Worm (Caenorhabditis elegans): ENCODE measurements around the gene W01A11.1.
A peak's percentile ranks its signal among the peaks of the same experiment; 100 is the strongest.

Gene W01A11.1

DNA sequence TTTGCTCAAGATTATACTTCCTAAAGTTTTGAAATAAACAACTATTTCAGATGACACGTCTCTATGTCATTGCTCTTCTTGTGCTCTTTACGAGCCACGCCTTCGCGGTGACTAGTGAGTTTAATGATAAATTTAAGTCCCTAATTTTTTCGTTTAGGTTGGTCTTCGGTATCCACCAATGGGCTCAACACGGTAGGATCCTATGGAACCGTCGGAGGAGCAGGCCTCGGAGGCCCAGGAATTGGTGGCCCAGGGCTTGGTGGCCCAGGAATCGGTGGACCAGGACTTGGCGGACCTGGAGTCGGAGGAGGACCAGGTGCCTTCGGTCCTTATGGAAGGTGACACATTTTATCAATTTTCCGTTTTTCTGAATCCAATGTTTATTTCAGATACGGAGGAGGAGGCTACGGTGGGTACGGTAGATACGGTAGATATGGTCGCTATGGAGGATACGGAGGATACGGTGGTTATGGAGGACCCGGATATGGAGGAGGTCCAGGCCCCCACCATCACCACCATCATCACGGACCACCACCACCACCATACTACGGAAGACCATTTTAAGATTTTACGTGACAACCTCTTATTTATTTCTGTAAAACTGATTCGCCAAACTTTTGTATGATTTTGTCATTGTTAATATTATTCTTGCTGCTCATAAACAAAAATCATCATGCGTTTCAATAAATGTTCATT is 21.5 kb downstream of the W01A11.1 start, which contains the start of the genes F46E10.2 and F46E10.18:
F46E10.2 (plus strand) TSS at position 51 of the 696 bp plus-strand sequence.
F46E10.18 (plus strand) TSS at position 646 of the 696 bp plus-strand sequence.
- TF ChIP-seq nhr-11 (tag; optimal IDR thresholded peaks at IDR 0.05): no peak
- TF ChIP-seq sma-3 (GFP tag; optimal IDR thresholded peaks at IDR 0.05): no peak
- no peak for TF ChIP-seq mbf-1 (tag; optimal IDR thresholded peaks at IDR 0.05)
- TF ChIP-seq ceh-82 (tag; optimal IDR thresholded peaks at IDR 0.05): no peak
- no peak for TF ChIP-seq unc-39 (tag; optimal IDR thresholded peaks at IDR 0.05)
- no peak for TF ChIP-seq lin-11 (tag; optimal IDR thresholded peaks at IDR 0.05)
- no peak for TF ChIP-seq ztf-1 (GFP tag; conservative IDR thresholded peaks at IDR 0.05)
- no peak for TF ChIP-seq ztf-4 (tag; optimal IDR thresholded peaks at IDR 0.05)
- no peak for TF ChIP-seq peb-1 (tag; optimal IDR thresholded peaks at IDR 0.05)
- no peak for TF ChIP-seq nhr-77 (tag; optimal IDR thresholded peaks at IDR 0.05)

DNA sequence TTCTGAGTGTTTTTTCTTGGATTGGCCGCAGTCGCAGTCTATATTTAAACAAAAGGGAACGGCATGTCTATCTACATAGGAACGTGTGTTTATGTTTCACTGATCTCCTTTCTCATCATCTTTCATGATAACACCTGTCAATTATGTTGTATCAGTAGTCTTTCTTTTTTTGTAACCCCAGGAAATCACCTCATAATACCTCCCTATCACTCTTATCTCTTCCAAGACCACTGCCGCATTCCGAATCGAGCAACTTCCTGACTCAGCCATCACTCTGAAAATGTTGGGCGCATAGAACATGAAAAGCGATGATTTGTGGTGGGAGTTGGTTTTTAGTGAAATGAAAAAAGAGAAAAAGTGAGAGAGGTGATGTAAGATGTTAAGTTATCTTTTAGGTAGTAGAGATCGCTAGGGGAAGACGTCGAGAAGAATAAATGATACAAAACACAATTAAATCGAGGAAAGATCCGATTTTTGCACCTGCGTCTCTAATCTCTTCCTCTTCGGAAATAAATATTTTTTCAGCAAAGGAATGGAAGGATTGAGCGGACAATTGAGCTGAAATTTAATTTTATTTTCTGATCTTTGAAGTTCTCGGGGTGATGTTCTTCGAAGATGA is 24.0 kb downstream of the W01A11.1 start:
- no peak for TF ChIP-seq Y55F3AM.14 (GFP tag; optimal IDR thresholded peaks at IDR 0.05)
- no peak for TF ChIP-seq nhr-11 (tag; optimal IDR thresholded peaks at IDR 0.05)
- TF ChIP-seq lsy-2 (tag; optimal IDR thresholded peaks at IDR 0.05): no peak
- TF ChIP-seq nhr-12 (tag; optimal IDR thresholded peaks at IDR 0.05): no peak
- no peak for TF ChIP-seq ztf-11 (tag; optimal IDR thresholded peaks at IDR 0.05)
- no peak for TF ChIP-seq ceh-16 (tag; optimal IDR thresholded peaks at IDR 0.05)
- peak; percentile 13 for TF ChIP-seq sma-9 (GFP tag; optimal IDR thresholded peaks at IDR 0.05)
- TF ChIP-seq sma-9 (tag; optimal IDR thresholded peaks at IDR 0.05): no peak
- no peak for TF ChIP-seq elt-1 (tag; optimal IDR thresholded peaks at IDR 0.05)
- peak; percentile 86 for TF ChIP-seq fos-1 (tag; optimal IDR thresholded peaks at IDR 0.05)
- no peak for TF ChIP-seq nhr-23 (tag; optimal IDR thresholded peaks at IDR 0.05)

DNA sequence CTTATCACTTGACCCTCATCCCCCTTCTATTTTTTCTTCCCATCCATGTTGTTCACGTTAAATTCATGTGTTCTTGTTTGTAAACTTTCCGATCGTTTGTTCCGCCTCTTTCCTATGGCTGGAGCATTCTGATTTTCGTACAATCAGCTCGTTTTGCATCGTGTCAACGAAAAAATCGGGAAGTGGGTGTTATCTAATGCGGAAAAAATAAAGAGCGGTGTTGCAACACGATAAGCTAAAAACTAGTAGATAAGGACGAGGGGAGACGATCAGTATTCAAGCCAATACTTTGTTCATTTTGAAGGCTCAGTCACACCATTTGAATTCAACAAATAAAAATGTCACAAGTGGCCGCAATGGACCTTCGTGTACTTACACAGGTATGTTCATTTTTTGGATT is 25.7 kb downstream of the W01A11.1 start, which contains the start of gene acs-1:
acs-1 (plus strand) TSS at position 233 of the 400 bp plus-strand sequence.
- TF ChIP-seq ceh-82 (tag; optimal IDR thresholded peaks at IDR 0.05): no peak
- peak; percentile 82 for TF ChIP-seq fos-1 (tag; optimal IDR thresholded peaks at IDR 0.05)
- TF ChIP-seq egl-27 (tag; optimal IDR thresholded peaks at IDR 0.05): peak; percentile 19

DNA sequence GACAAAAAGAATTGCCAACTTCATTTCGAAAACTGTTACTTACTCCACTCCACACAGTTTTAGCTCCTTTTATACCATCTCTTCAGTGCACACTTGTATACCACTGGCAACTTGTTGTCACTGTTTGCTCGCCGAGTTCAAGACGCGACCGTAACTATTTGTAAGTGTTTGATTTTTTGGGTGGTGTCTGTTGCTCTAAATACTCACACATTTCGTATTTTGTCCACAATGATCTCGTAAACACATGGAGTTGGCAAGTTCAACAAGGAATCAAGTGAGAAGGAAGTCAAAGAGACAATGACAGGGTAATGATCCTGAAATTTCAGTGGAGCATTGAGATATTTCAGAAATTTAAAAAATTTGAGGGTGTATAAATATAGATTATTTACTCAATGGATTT is 34.0 kb downstream of the W01A11.1 start, which contains the start of gene hpo-26:
hpo-26 (minus strand) TSS at position 31 of the 400 bp plus-strand sequence.
- TF ChIP-seq Y55F3AM.14 (GFP tag; optimal IDR thresholded peaks at IDR 0.05) (no peak), sma-9 (GFP tag; optimal IDR thresholded peaks at IDR 0.05) (peak; percentile 22), sma-9 (tag; optimal IDR thresholded peaks at IDR 0.05) (no peak), F13H6.1 (tag; optimal IDR thresholded peaks at IDR 0.05) (peak; percentile 70), nhr-129 (tag; optimal IDR thresholded peaks at IDR 0.05) (peak; percentile 39), aly-2 (tag; optimal IDR thresholded peaks at IDR 0.05) (no peak)

DNA sequence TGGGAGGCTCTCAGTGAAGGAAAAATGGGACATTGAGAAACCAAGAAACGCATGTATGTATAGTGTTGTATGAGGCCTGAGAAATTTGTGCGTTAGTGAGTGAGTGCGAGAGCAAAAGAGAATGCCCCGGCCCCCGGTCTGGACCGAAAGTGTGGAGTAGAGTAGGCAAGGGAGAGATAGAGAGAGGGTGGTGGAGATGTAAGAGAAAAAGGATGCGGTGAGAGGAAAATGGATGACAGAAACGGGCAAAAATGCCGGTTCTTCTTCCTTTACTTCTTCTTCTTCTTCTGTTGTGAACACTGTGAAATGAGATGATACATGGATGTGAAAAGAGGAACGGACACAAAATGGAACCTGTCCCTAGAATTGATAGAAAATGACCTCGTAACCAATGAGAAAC is 39.3 kb downstream of the W01A11.1 start:
- TF ChIP-seq fos-1 (tag; optimal IDR thresholded peaks at IDR 0.05): peak; percentile 5
- peak; percentile 30 for TF ChIP-seq F13H6.1 (tag; optimal IDR thresholded peaks at IDR 0.05)
- peak in 1 of 2 experiments; percentile 12 for TF ChIP-seq lsy-2 (tag; optimal IDR thresholded peaks at IDR 0.05)
- TF ChIP-seq crh-2 (tag; optimal IDR thresholded peaks at IDR 0.05): peak; percentile 16
- no peak for TF ChIP-seq unc-62 (GFP tag; optimal IDR thresholded peaks at IDR 0.05)
- peak; percentile 30 for TF ChIP-seq C34F6.9 (tag; optimal IDR thresholded peaks at IDR 0.05)
- TF ChIP-seq nhr-129 (tag; optimal IDR thresholded peaks at IDR 0.05): peak; percentile 29
- no peak for TF ChIP-seq sma-3 (GFP tag; optimal IDR thresholded peaks at IDR 0.05)
- TF ChIP-seq unc-55 (GFP tag; optimal IDR thresholded peaks at IDR 0.05): peak; percentile 7

DNA sequence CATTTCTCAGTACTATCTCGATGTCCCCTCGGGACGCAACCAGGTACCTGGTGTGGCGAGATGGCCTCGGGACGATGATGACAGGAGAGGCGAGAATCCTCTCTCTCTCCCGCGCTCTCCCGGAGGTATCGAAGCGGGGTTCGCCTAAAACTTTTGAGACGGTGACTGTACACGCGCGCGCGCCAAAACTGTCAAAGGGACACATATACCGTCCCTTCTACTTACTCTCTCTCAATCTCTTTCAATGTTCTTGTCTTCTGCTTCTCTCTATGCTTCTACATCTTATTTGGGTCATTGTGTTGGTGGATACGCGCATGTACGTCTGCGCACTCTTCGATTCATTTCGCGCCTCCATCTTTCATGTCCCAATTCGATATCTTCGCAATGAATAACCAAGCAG is 42.9 kb downstream of the W01A11.1 start:
- peak; percentile 21 for TF ChIP-seq nhr-25 (tag; optimal IDR thresholded peaks at IDR 0.05)
- no peak for TF ChIP-seq nhr-12 (tag; optimal IDR thresholded peaks at IDR 0.05)
- no peak for TF ChIP-seq C34F6.9 (tag; optimal IDR thresholded peaks at IDR 0.05)
- TF ChIP-seq ztf-4 (tag; optimal IDR thresholded peaks at IDR 0.05): no peak
- TF ChIP-seq fos-1 (tag; optimal IDR thresholded peaks at IDR 0.05): peak; percentile 25
- TF ChIP-seq nhr-129 (tag; optimal IDR thresholded peaks at IDR 0.05): peak; percentile 10
- no peak for TF ChIP-seq nhr-77 (tag; optimal IDR thresholded peaks at IDR 0.05)
- TF ChIP-seq nhr-10 (tag; optimal IDR thresholded peaks at IDR 0.05): no peak
- TF ChIP-seq Y55F3AM.14 (GFP tag; optimal IDR thresholded peaks at IDR 0.05): peak; percentile 25
- TF ChIP-seq sma-9 (GFP tag; optimal IDR thresholded peaks at IDR 0.05): peak; percentile 3
- no peak for TF ChIP-seq sma-9 (tag; optimal IDR thresholded peaks at IDR 0.05)
- peak; percentile 55 for TF ChIP-seq nhr-21 (tag; optimal IDR thresholded peaks at IDR 0.05)
- TF ChIP-seq alr-1 (tag; optimal IDR thresholded peaks at IDR 0.05): no peak
